Worm (Caenorhabditis elegans) whole organism, L4 larva: ENCODE data around the gene Y37A1A.2.

ENCODE experiments used
- D1046.2 ChIP-seq: fragments of 200-800 bp; sonication (Bioruptor generic); IDR thresholded peaks from 2 replicates; pipeline ENCODE4 v1.3.6; 2022; ENCODE audit warnings: missing genetic modification characterization, missing compliant biosample characterization
- F44E2.7 ChIP-seq: fragments of 200-800 bp; sonication (Bioruptor generic); IDR thresholded peaks from 2 replicates; pipeline ENCODE4 v2.1.2; 2022; ENCODE audit warnings: missing genetic modification characterization, missing compliant biosample characterization
- R02D3.7 ChIP-seq: fragments of 150-350 bp; sonication (generic microtip); optimal IDR thresholded peaks from 3 replicates; lab custom pipeline; 2014; ENCODE audit warnings: missing biosample characterization, missing genetic modification characterization
- Y48G9A.11 ChIP-seq: fragments of 200-800 bp; sonication (Bioruptor generic); IDR thresholded peaks from 2 replicates; pipeline ENCODE4 v1.3.6; 2022; ENCODE audit warnings: missing genetic modification reagents, missing genetic modification characterization, missing compliant biosample characterization
- Y5F2A.4 ChIP-seq: fragments of 200-800 bp; sonication (Bioruptor generic); optimal IDR thresholded peaks from 2 replicates; lab custom pipeline; 2018; ENCODE audit warnings: mild to moderate bottlenecking, missing genetic modification characterization, missing compliant biosample characterization
- Y75B8A.6 ChIP-seq: fragments of 200-800 bp; sonication (Bioruptor generic); IDR thresholded peaks from 2 replicates; pipeline ENCODE4 v1.3.6; 2022; ENCODE audit warnings: missing genetic modification reagents, missing genetic modification characterization, missing compliant biosample characterization
- ZK337.2 ChIP-seq: fragments of 200-800 bp; sonication (Bioruptor generic); IDR thresholded peaks from 2 replicates; pipeline ENCODE4 v1.3.6; 2022; ENCODE audit warnings: missing genetic modification reagents, missing genetic modification characterization, missing compliant biosample characterization
- ama-1 ChIP-seq: fragments of 150-350 bp; optimal IDR thresholded peaks from 2 replicates; lab custom pipeline; 2014; ENCODE audit warnings: inconsistent platforms, mixed read lengths
- attf-4 ChIP-seq: sonication (generic microtip); optimal IDR thresholded peaks from 3 replicates; lab custom pipeline; 2017; ENCODE audit warnings: missing biosample characterization, missing genetic modification characterization
- ceh-62 ChIP-seq: sonication (generic microtip); optimal IDR thresholded peaks from 2 replicates; lab custom pipeline; 2017; ENCODE audit warnings: missing biosample characterization, missing genetic modification characterization
- ces-1 ChIP-seq: fragments of 150-350 bp; sonication (generic microtip); optimal IDR thresholded peaks from 4 replicates; lab custom pipeline; 2014; ENCODE audit warnings: missing biosample characterization, missing genetic modification reagents, missing genetic modification characterization
- ctbp-1 ChIP-seq: fragments of 200-800 bp; sonication (Bioruptor generic); IDR thresholded peaks from 2 replicates; pipeline ENCODE4 v1.3.6; 2022; ENCODE audit warnings: missing genetic modification reagents, missing genetic modification characterization, missing compliant biosample characterization
- daf-16 ChIP-seq, 3 experiments: sonication (generic microtip); optimal IDR thresholded peaks; 2 replicates each; lab custom pipeline; 2016 to 2017; ENCODE audit warnings: missing genetic modification characterization in 3 of 3, missing genetic modification reagents in 3 of 3, mild to moderate bottlenecking in 2 of 3, missing compliant biosample characterization in 2 of 3, missing biosample characterization in 1 of 3, moderate library complexity in 1 of 3
- daf-19 ChIP-seq: fragments of 200-800 bp; sonication (Bioruptor generic); conservative IDR thresholded peaks from 2 replicates; pipeline ENCODE4 v1.3.6; 2022; ENCODE audit warnings: missing genetic modification characterization, missing compliant biosample characterization
- daf-8 ChIP-seq: fragments of 200-800 bp; sonication (Bioruptor generic); IDR thresholded peaks from 2 replicates; pipeline ENCODE4 v1.3.6; 2022; ENCODE audit warnings: missing genetic modification characterization, missing compliant biosample characterization
- dve-1 ChIP-seq: sonication (generic microtip); optimal IDR thresholded peaks from 2 replicates; lab custom pipeline; 2017; ENCODE audit warnings: antibody characterized with exemption, mild to moderate bottlenecking, missing genetic modification characterization, missing compliant biosample characterization; ENCODE audit not compliant: insufficient read depth
- egl-27 ChIP-seq: sonication (generic microtip); optimal IDR thresholded peaks from 3 replicates; lab custom pipeline; 2017; ENCODE audit warnings: missing biosample characterization, missing genetic modification reagents, missing genetic modification characterization
- egl-43 ChIP-seq: fragments of 200-800 bp; sonication (Bioruptor generic); IDR thresholded peaks from 2 replicates; pipeline ENCODE4 v1.3.6; 2022; ENCODE audit warnings: missing genetic modification reagents, missing genetic modification characterization, missing compliant biosample characterization
- fos-1 ChIP-seq: fragments of 150-350 bp; optimal IDR thresholded peaks from 2 replicates; lab custom pipeline; 2014; ENCODE audit warnings: missing biosample characterization, missing genetic modification characterization
- hmg-1.1 ChIP-seq: fragments of 200-800 bp; sonication (Bioruptor generic); IDR thresholded peaks from 2 replicates; pipeline ENCODE4 v1.3.6; 2022; ENCODE audit warnings: missing genetic modification reagents, missing genetic modification characterization, missing compliant biosample characterization
- jun-1 ChIP-seq: fragments of 150-350 bp; optimal IDR thresholded peaks from 2 replicates; lab custom pipeline; 2014; ENCODE audit warnings: missing biosample characterization, missing genetic modification reagents, missing genetic modification characterization
- lin-13 ChIP-seq: fragments of 150-350 bp; optimal IDR thresholded peaks from 2 replicates; lab custom pipeline; 2014; ENCODE audit warnings: missing biosample characterization, missing genetic modification reagents, missing genetic modification characterization
- lin-15B ChIP-seq: fragments of 150-350 bp; sonication (generic microtip); optimal IDR thresholded peaks from 3 replicates; lab custom pipeline; 2014; ENCODE audit warnings: missing biosample characterization, missing genetic modification characterization
- lin-38 ChIP-seq: fragments of 200-800 bp; sonication (Bioruptor generic); IDR thresholded peaks from 2 replicates; pipeline ENCODE4 v1.3.6; 2022; ENCODE audit warnings: missing genetic modification reagents, missing genetic modification characterization, missing compliant biosample characterization
- mep-1 ChIP-seq: fragments of 150-350 bp; sonication (generic microtip); optimal IDR thresholded peaks from 3 replicates; lab custom pipeline; 2014; ENCODE audit warnings: missing biosample characterization, missing genetic modification characterization
- mxl-3 ChIP-seq: fragments of 200-800 bp; sonication (Bioruptor generic); optimal IDR thresholded peaks from 2 replicates; lab custom pipeline; 2018; ENCODE audit warnings: mild to moderate bottlenecking, missing genetic modification characterization, missing compliant biosample characterization
- nhr-102 ChIP-seq: sonication (generic microtip); optimal IDR thresholded peaks from 2 replicates; lab custom pipeline; 2016; ENCODE audit warnings: mild to moderate bottlenecking, missing genetic modification characterization, moderate library complexity, missing compliant biosample characterization
- nhr-111 ChIP-seq: fragments of 200-800 bp; sonication (Bioruptor generic); optimal IDR thresholded peaks from 2 replicates; lab custom pipeline; 2018; ENCODE audit warnings: mild to moderate bottlenecking, missing genetic modification characterization, missing compliant biosample characterization
- nhr-237 ChIP-seq: sonication (generic microtip); optimal IDR thresholded peaks from 2 replicates; lab custom pipeline; 2017; ENCODE audit warnings: missing biosample characterization, missing genetic modification characterization
- nhr-28 ChIP-seq: fragments of 150-350 bp; optimal IDR thresholded peaks from 2 replicates; lab custom pipeline; 2014; ENCODE audit warnings: missing biosample characterization, missing genetic modification characterization
- pha-4 ChIP-seq, 2 experiments: fragments of 150-350 bp in 1 of 2; fragments of 200-800 bp in 1 of 2; sonication (Bioruptor generic) in 1 of 2; IDR thresholded peaks in 1 of 2; optimal IDR thresholded peaks in 1 of 2; 2 replicates each; pipeline versions ENCODE4 v1.3.6 to Lab custom; 2014 to 2022; ENCODE audit warnings: missing genetic modification characterization in 2 of 2, missing genetic modification reagents in 2 of 2, missing biosample characterization in 1 of 2, missing compliant biosample characterization in 1 of 2
- php-3 ChIP-seq: fragments of 200-800 bp; sonication (Bioruptor generic); IDR thresholded peaks from 2 replicates; pipeline ENCODE4 v1.3.6; 2022; ENCODE audit warnings: missing genetic modification reagents, missing genetic modification characterization, missing compliant biosample characterization
- set-16 ChIP-seq: fragments of 200-800 bp; sonication (Bioruptor generic); IDR thresholded peaks from 2 replicates; pipeline ENCODE4 v1.3.6; 2022; ENCODE audit warnings: missing genetic modification reagents, missing genetic modification characterization, missing compliant biosample characterization
- skn-1 ChIP-seq: fragments of 150-350 bp; optimal IDR thresholded peaks from 2 replicates; lab custom pipeline; 2014; ENCODE audit warnings: missing biosample characterization, missing genetic modification characterization
- snpc-1.2 ChIP-seq: fragments of 200-800 bp; sonication (Bioruptor generic); IDR thresholded peaks from 2 replicates; pipeline ENCODE4 v1.3.6; 2022; ENCODE audit warnings: missing genetic modification reagents, missing genetic modification characterization, missing compliant biosample characterization
- snpc-4 ChIP-seq: fragments of 150-350 bp; optimal IDR thresholded peaks from 2 replicates; lab custom pipeline; 2014; ENCODE audit warnings: missing biosample characterization, missing genetic modification characterization
- spr-3 ChIP-seq: fragments of 200-800 bp; sonication (Bioruptor generic); optimal IDR thresholded peaks from 2 replicates; lab custom pipeline; 2018; ENCODE audit warnings: mild to moderate bottlenecking, missing genetic modification characterization, missing compliant biosample characterization
- tag-97 ChIP-seq: fragments of 200-800 bp; sonication (Bioruptor generic); IDR thresholded peaks from 2 replicates; pipeline ENCODE4 v1.3.6; 2022; ENCODE audit warnings: missing genetic modification characterization, missing compliant biosample characterization
- unc-62 ChIP-seq, 3 experiments: fragments of 150-350 bp in 1 of 3; sonication (generic microtip); optimal IDR thresholded peaks in 2 of 3; peaks in 1 of 3; 1 replicate in 1 of 3; 2 replicates in 2 of 3; lab custom pipeline; 2014 to 2017; ENCODE audit warnings: missing biosample characterization in 3 of 3, missing genetic modification characterization in 3 of 3, missing genetic modification reagents in 3 of 3, missing genotype in 1 of 3
- vab-7 ChIP-seq: fragments of 200-800 bp; sonication (Bioruptor generic); IDR thresholded peaks from 2 replicates; pipeline ENCODE4 v1.3.6; 2022; ENCODE audit warnings: missing genetic modification reagents, missing genetic modification characterization, missing compliant biosample characterization
- zfp-3 ChIP-seq: fragments of 200-800 bp; sonication (Bioruptor generic); conservative IDR thresholded peaks from 2 replicates; pipeline ENCODE4 v1.3.6; 2022; ENCODE audit warnings: missing genetic modification reagents, missing genetic modification characterization, missing compliant biosample characterization
- zip-11 ChIP-seq: fragments of 200-800 bp; sonication (Bioruptor generic); IDR thresholded peaks from 2 replicates; pipeline ENCODE4 v1.3.6; 2022; ENCODE audit warnings: missing genetic modification characterization, missing compliant biosample characterization
- zip-2 ChIP-seq: fragments of 150-350 bp; optimal IDR thresholded peaks from 2 replicates; lab custom pipeline; 2014; ENCODE audit warnings: missing biosample characterization, missing genetic modification characterization

The Y37A1A.2 gene

DNA sequence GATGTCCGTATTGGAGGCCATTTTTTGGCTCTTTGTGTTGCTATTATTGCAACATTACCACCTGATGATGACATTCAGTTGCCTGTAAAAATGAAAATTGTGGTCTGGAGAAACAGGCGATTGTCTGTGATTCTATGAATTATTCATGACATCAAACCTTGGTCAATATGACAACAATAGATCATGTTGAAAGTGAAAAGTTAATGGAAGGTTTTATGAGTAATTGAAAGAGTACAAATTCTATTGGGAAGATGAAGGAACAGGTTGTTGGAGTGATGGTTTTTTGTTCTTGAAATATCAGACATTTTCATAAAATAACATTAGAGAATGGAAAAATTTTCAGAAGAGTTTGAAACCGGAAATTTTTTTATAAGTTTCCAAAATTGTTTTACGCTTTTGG is 10.1 kb downstream of the Y37A1A.2 start, which contains the start of gene Y37A1A.3:
Gene Y37A1A.3 (minus strand): TSS at position 101 of the 400 bp plus-strand sequence.
- TF ChIP-seq zip-2 (no peak), attf-4 (tag; lab: Kevin White, UChicago) (no peak), skn-1 (tag; lab: Kevin White, UChicago) (no peak), egl-43 (GFP tag; lab: Robert Waterston, UW) (no peak), jun-1 (tag; lab: Kevin White, UChicago) (no peak), pha-4 (GFP tag; IDR thresholded peaks at IDR 0.05; lab: Robert Waterston, UW) (no peak), pha-4 (tag; optimal IDR thresholded peaks at IDR 0.05; lab: Kevin White, UChicago) (no peak), spr-3 (GFP tag; lab: Kevin White, UChicago) (no peak), R02D3.7 (tag; lab: Kevin White, UChicago) (no peak), ces-1 (GFP tag; lab: Kevin White, UChicago) (no peak), nhr-237 (tag; lab: Kevin White, UChicago) (no peak), daf-8 (GFP tag; lab: Robert Waterston, UW) (no peak), zip-11 (GFP tag; lab: Robert Waterston, UW) (no peak), snpc-1.2 (GFP tag; lab: Robert Waterston, UW) (no peak), zfp-3 (no peak), Y75B8A.6 (GFP tag; lab: Robert Waterston, UW) (no peak), ama-1 (lab: Kevin White, UChicago) (no peak), dve-1 (tag; lab: Kevin White, UChicago) (no peak)

DNA sequence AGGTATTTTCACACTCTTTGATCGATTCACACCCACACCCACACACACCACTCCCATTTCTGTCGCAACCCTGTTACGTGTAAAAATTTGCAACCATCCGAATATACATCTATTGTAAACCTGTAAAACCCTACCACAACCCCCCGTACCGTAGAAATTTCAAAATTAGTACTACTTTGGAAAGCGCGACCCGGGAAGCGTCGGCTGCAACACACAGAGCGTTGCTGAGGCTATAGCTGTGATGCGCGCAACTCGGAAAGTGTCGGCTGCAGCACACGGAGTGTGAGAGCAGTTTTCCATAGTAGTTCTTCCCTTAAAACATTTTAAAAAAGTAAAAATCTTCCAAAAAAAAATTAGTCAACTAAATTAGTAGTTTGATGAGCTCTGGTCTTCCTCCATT is 19.7 kb downstream of the Y37A1A.2 start:
- TF ChIP-seq Y48G9A.11 (GFP tag; lab: Robert Waterston, UW) (peak; percentile 70), zip-11 (GFP tag; lab: Robert Waterston, UW) (no peak), lin-38 (GFP tag; lab: Robert Waterston, UW) (no peak; the same call in 1 of the 2 replicates), lin-13 (peak; percentile 59), nhr-111 (GFP tag; lab: Kevin White, UChicago) (peak; percentile 42), snpc-4 (tag; lab: Kevin White, UChicago) (peak; percentile 82), snpc-1.2 (GFP tag; lab: Robert Waterston, UW) (peak; percentile 66), hmg-1.1 (0 out of 2 replicates have a peak, but pooled peaks have one; percentile 28), lin-15B (tag; lab: Kevin White, UChicago) (no peak), daf-16 (GFP tag; optimal IDR thresholded peaks at IDR 0.05; lab: Kevin White, UChicago) (no peak), daf-16 (tag; optimal IDR thresholded peaks at IDR 0.05; lab: Kevin White, UChicago) (peak; percentile 13), Y5F2A.4 (GFP tag; lab: Kevin White, UChicago) (no peak), mep-1 (tag; lab: Kevin White, UChicago) (peak; percentile 37), unc-62 (GFP tag; optimal IDR thresholded peaks at IDR 0.05 in 1 of 2; lab: Kevin White, UChicago) (peak in 1 of 2 experiments; percentile 53), unc-62 (tag; optimal IDR thresholded peaks at IDR 0.05; lab: Kevin White, UChicago) (no peak), R02D3.7 (tag; lab: Kevin White, UChicago) (no peak), ZK337.2 (GFP tag; lab: Robert Waterston, UW) (no peak), zfp-3 (no peak), set-16 (no peak), tag-97 (GFP tag; lab: Robert Waterston, UW) (no peak), ctbp-1 (GFP tag; lab: Robert Waterston, UW) (no peak)

DNA sequence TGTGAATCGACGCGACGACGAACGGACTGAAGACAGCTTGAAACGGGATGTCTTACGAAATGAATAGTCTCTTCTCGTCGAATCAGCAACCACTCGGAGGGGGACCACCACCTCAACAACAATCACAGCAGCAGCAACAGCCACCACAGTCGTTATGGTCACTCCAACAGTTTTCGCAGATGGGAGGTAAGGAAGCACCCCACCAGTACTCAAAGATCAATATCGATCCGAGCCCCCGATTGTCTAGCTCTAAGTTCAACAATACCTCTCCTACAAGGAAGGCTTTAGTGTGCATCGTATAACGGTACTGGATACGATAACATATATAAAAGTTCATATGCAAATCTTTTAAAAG is 24.7 kb downstream of the Y37A1A.2 start:
- TF ChIP-seq Y48G9A.11 (GFP tag; lab: Robert Waterston, UW), result no peak
- TF ChIP-seq nhr-102 (tag; lab: Kevin White, UChicago), result no peak
- no peak for TF ChIP-seq D1046.2 (GFP tag; lab: Robert Waterston, UW)
- no peak for TF ChIP-seq mxl-3 (GFP tag; lab: Kevin White, UChicago)
- TF ChIP-seq dve-1 (tag; lab: Kevin White, UChicago), result no peak
- TF ChIP-seq vab-7 (GFP tag; lab: Robert Waterston, UW), result no peak
- no peak for TF ChIP-seq fos-1 (tag; lab: Kevin White, UChicago)
- no peak for TF ChIP-seq F44E2.7 (GFP tag; lab: Robert Waterston, UW)
- no peak for TF ChIP-seq egl-27 (tag; lab: Kevin White, UChicago)
- TF ChIP-seq ceh-62 (tag; lab: Kevin White, UChicago), result no peak
- no peak for TF ChIP-seq daf-19 (GFP tag; lab: Robert Waterston, UW)
- no peak for TF ChIP-seq ZK337.2 (GFP tag; lab: Robert Waterston, UW)
- TF ChIP-seq php-3 (GFP tag; lab: Robert Waterston, UW), result no peak
- TF ChIP-seq ctbp-1 (GFP tag; lab: Robert Waterston, UW), result no peak
- TF ChIP-seq nhr-28, result no peak
